Worm (Caenorhabditis elegans) whole organism, young adult: ENCODE results near the gene nhr-120.

ENCODE experiments used
- B0019.2 ChIP-seq: fragments of 200-800 bp; sonication (Bioruptor generic); conservative IDR thresholded peaks from 2 replicates; pipeline ENCODE4 v1.3.6; 2022; ENCODE audit warnings: missing genetic modification reagents, missing genetic modification characterization, missing compliant biosample characterization
- C06A6.2 ChIP-seq: fragments of 200-800 bp; sonication (Bioruptor generic); conservative IDR thresholded peaks from 2 replicates; pipeline ENCODE4 v1.3.6; 2022; ENCODE audit warnings: missing genetic modification characterization, missing compliant biosample characterization
- C17E4.6 ChIP-seq: fragments of 200-800 bp; sonication (Bioruptor generic); IDR thresholded peaks from 2 replicates; pipeline ENCODE4 v1.3.6; 2022; ENCODE audit warnings: missing genetic modification reagents, missing genetic modification characterization, missing compliant biosample characterization
- D2030.7 ChIP-seq: fragments of 200-800 bp; sonication (Bioruptor generic); IDR thresholded peaks from 2 replicates; pipeline ENCODE4 v1.3.6; 2022; ENCODE audit warnings: missing genetic modification reagents, missing genetic modification characterization, missing compliant biosample characterization
- F23B12.7 ChIP-seq: sonication (generic microtip); optimal IDR thresholded peaks from 2 replicates; lab custom pipeline; 2017; ENCODE audit warnings: missing genetic modification characterization, mild to moderate bottlenecking, missing compliant biosample characterization, antibody characterized with exemption, moderate library complexity; ENCODE audit not compliant: insufficient read depth
- F49E8.2 ChIP-seq: sonication (generic microtip); optimal IDR thresholded peaks from 3 replicates; lab custom pipeline; 2017; ENCODE audit warnings: missing genetic modification characterization, mild to moderate bottlenecking, missing compliant biosample characterization, antibody characterized with exemption, moderate library complexity; ENCODE audit not compliant: insufficient read depth
- K11D2.4 ChIP-seq: fragments of 200-800 bp; sonication (Bioruptor generic); IDR thresholded peaks from 2 replicates; pipeline ENCODE4 v1.3.6; 2022; ENCODE audit warnings: missing genetic modification reagents, missing genetic modification characterization, missing compliant biosample characterization
- Y53G8AR.9 ChIP-seq: fragments of 200-800 bp; sonication (Bioruptor generic); conservative IDR thresholded peaks from 2 replicates; pipeline ENCODE4 v1.3.6; 2022; ENCODE audit warnings: missing genetic modification reagents, missing genetic modification characterization, missing compliant biosample characterization
- Y67H2A.10 ChIP-seq: fragments of 200-800 bp; sonication (Bioruptor generic); conservative IDR thresholded peaks from 2 replicates; pipeline ENCODE4 v1.3.6; 2022; ENCODE audit warnings: missing genetic modification reagents, missing genetic modification characterization, missing compliant biosample characterization
- Y95B8A.8 ChIP-seq: fragments of 200-800 bp; sonication (Bioruptor generic); IDR thresholded peaks from 2 replicates; pipeline ENCODE4 v1.3.6; 2022; ENCODE audit warnings: missing genetic modification reagents, missing genetic modification characterization, missing compliant biosample characterization
- akir-1 ChIP-seq: fragments of 200-800 bp; sonication (Bioruptor generic); optimal IDR thresholded peaks from 2 replicates; lab custom pipeline; 2018; ENCODE audit warnings: mild to moderate bottlenecking, missing genetic modification characterization, moderate library complexity, missing compliant biosample characterization
- atf-7 ChIP-seq: sonication (generic microtip); optimal IDR thresholded peaks from 2 replicates; lab custom pipeline; 2017; ENCODE audit warnings: mild to moderate bottlenecking, missing genetic modification characterization, missing compliant biosample characterization
- attf-5 ChIP-seq: fragments of 200-800 bp; sonication (Bioruptor generic); optimal IDR thresholded peaks from 2 replicates; lab custom pipeline; 2018; ENCODE audit warnings: mild to moderate bottlenecking, missing genetic modification characterization, missing compliant biosample characterization
- cebp-1 ChIP-seq, 2 experiments: fragments of 200-800 bp in 1 of 2; sonication (Bioruptor generic) in 1 of 2; sonication (generic microtip) in 1 of 2; IDR thresholded peaks in 1 of 2; optimal IDR thresholded peaks in 1 of 2; 2 replicates each; pipeline versions ENCODE4 v1.3.6 to Lab custom; 2017 to 2022; ENCODE audit warnings: missing compliant biosample characterization in 2 of 2, missing genetic modification characterization in 2 of 2, mild to moderate bottlenecking in 1 of 2, missing genetic modification reagents in 1 of 2, moderate library complexity in 1 of 2
- ceh-40 ChIP-seq: fragments of 200-800 bp; sonication (Bioruptor generic); IDR thresholded peaks from 2 replicates; pipeline ENCODE4 v1.3.6; 2022; ENCODE audit warnings: missing genetic modification characterization, missing compliant biosample characterization
- ceh-58 ChIP-seq: fragments of 200-800 bp; sonication (Bioruptor generic); IDR thresholded peaks from 2 replicates; pipeline ENCODE4 v1.3.6; 2022; ENCODE audit warnings: missing genetic modification characterization, missing compliant biosample characterization
- chd-7 ChIP-seq: sonication (generic microtip); optimal IDR thresholded peaks from 2 replicates; lab custom pipeline; 2016; ENCODE audit warnings: mild to moderate bottlenecking, missing genetic modification characterization, moderate library complexity, missing compliant biosample characterization
- dox-1 ChIP-seq: fragments of 200-800 bp; sonication (Bioruptor generic); IDR thresholded peaks from 2 replicates; pipeline ENCODE4 v1.3.6; 2022; ENCODE audit warnings: missing genetic modification reagents, missing genetic modification characterization, missing compliant biosample characterization
- efl-1 ChIP-seq: fragments of 150-350 bp; optimal IDR thresholded peaks from 2 replicates; lab custom pipeline; 2014; ENCODE audit warnings: missing biosample characterization, missing genetic modification reagents, missing genetic modification characterization
- egl-44 ChIP-seq: fragments of 200-800 bp; sonication (Bioruptor generic); IDR thresholded peaks from 2 replicates; pipeline ENCODE4 v1.3.6; 2022; ENCODE audit warnings: missing genetic modification reagents, missing genetic modification characterization, missing compliant biosample characterization
- egrh-3 ChIP-seq: fragments of 200-800 bp; sonication (Bioruptor generic); IDR thresholded peaks from 2 replicates; pipeline ENCODE4 v1.3.6; 2022; ENCODE audit warnings: missing genetic modification reagents, missing genetic modification characterization, missing compliant biosample characterization
- ekl-4 ChIP-seq: fragments of 200-800 bp; sonication (Bioruptor generic); IDR thresholded peaks from 2 replicates; pipeline ENCODE4 v1.3.6; 2022; ENCODE audit warnings: missing genetic modification reagents, missing genetic modification characterization, missing compliant biosample characterization
- ets-4 ChIP-seq: fragments of 200-800 bp; sonication (Bioruptor generic); optimal IDR thresholded peaks from 2 replicates; lab custom pipeline; 2018; ENCODE audit warnings: mild to moderate bottlenecking, missing genetic modification characterization, missing compliant biosample characterization
- hmg-20 ChIP-seq: fragments of 200-800 bp; sonication (Bioruptor generic); IDR thresholded peaks from 2 replicates; pipeline ENCODE4 v1.3.6; 2022; ENCODE audit warnings: missing genetic modification reagents, missing genetic modification characterization, missing compliant biosample characterization
- hsf-1 ChIP-seq: fragments of 200-800 bp; sonication (Bioruptor generic); IDR thresholded peaks from 2 replicates; pipeline ENCODE4 v1.3.6; 2022; ENCODE audit warnings: missing genetic modification reagents, missing genetic modification characterization, missing compliant biosample characterization
- let-607 ChIP-seq, 2 experiments: fragments of 200-800 bp in 1 of 2; sonication (Bioruptor generic) in 1 of 2; sonication (generic microtip) in 1 of 2; optimal IDR thresholded peaks; 2 replicates each; lab custom pipeline; 2016 to 2018; ENCODE audit warnings: mild to moderate bottlenecking in 2 of 2, missing compliant biosample characterization in 2 of 2, missing genetic modification characterization in 2 of 2, moderate library complexity in 2 of 2, missing genotype in 1 of 2
- lin-26 ChIP-seq: fragments of 200-800 bp; sonication (Bioruptor generic); IDR thresholded peaks from 2 replicates; pipeline ENCODE4 v1.3.6; 2022; ENCODE audit warnings: missing genetic modification reagents, missing genetic modification characterization, missing compliant biosample characterization
- madf-3 ChIP-seq: fragments of 200-800 bp; sonication (Bioruptor generic); IDR thresholded peaks from 2 replicates; pipeline ENCODE4 v1.3.6; 2022; ENCODE audit warnings: missing genetic modification reagents, missing genetic modification characterization, missing compliant biosample characterization
- nfyb-1 ChIP-seq: fragments of 200-800 bp; sonication (Bioruptor generic); IDR thresholded peaks from 2 replicates; pipeline ENCODE4 v1.3.6; 2022; ENCODE audit warnings: missing genetic modification reagents, missing genetic modification characterization, missing compliant biosample characterization
- nhr-179 ChIP-seq: sonication (generic microtip); optimal IDR thresholded peaks from 2 replicates; lab custom pipeline; 2016; ENCODE audit warnings: mild to moderate bottlenecking, missing genetic modification characterization, missing compliant biosample characterization
- nhr-27 ChIP-seq: fragments of 200-800 bp; sonication (Bioruptor generic); optimal IDR thresholded peaks from 2 replicates; lab custom pipeline; 2018; ENCODE audit warnings: mild to moderate bottlenecking, missing genetic modification characterization, moderate library complexity, missing compliant biosample characterization
- nhr-90 ChIP-seq: sonication (generic microtip); optimal IDR thresholded peaks from 2 replicates; lab custom pipeline; 2016; ENCODE audit warnings: missing genotype, mild to moderate bottlenecking, missing genetic modification characterization, missing compliant biosample characterization
- rec-8 ChIP-seq, 2 experiments: sonication (generic microtip); optimal IDR thresholded peaks; 2 replicates each; lab custom pipeline; 2016; ENCODE audit warnings: mild to moderate bottlenecking in 2 of 2, missing genetic modification characterization in 2 of 2, missing genetic modification reagents in 2 of 2, missing genotype in 2 of 2, missing biosample characterization in 1 of 2, missing compliant biosample characterization in 1 of 2, moderate library complexity in 1 of 2
- repo-1 ChIP-seq: sonication (generic microtip); optimal IDR thresholded peaks from 2 replicates; lab custom pipeline; 2017; ENCODE audit warnings: mild to moderate bottlenecking, missing genetic modification characterization, missing compliant biosample characterization
- snpc-1.1 ChIP-seq: sonication (generic microtip); optimal IDR thresholded peaks from 2 replicates; lab custom pipeline; 2017; ENCODE audit warnings: missing genetic modification characterization, mild to moderate bottlenecking, missing compliant biosample characterization, antibody characterized with exemption, moderate library complexity, missing genotype, missing genetic modification reagents; ENCODE audit not compliant: insufficient read depth
- snpc-1.3 ChIP-seq: sonication (generic microtip); optimal IDR thresholded peaks from 2 replicates; lab custom pipeline; 2017; ENCODE audit warnings: missing genetic modification characterization, mild to moderate bottlenecking, missing compliant biosample characterization, antibody characterized with exemption, moderate library complexity, missing genotype, missing genetic modification reagents; ENCODE audit not compliant: insufficient read depth
- snpc-4 ChIP-seq, 5 experiments: fragments of 150-350 bp in 1 of 5; sonication (generic microtip) in 4 of 5; optimal IDR thresholded peaks; 2 replicates each; lab custom pipeline; 2014 to 2018; ENCODE audit warnings: missing genetic modification characterization in 5 of 5, missing biosample characterization in 3 of 5, antibody characterized with exemption in 2 of 5, mild to moderate bottlenecking in 2 of 5, missing compliant biosample characterization in 2 of 5, missing genotype in 2 of 5, moderate library complexity in 2 of 5, missing genetic modification reagents in 1 of 5
- somi-1 ChIP-seq: fragments of 200-800 bp; sonication (Bioruptor generic); optimal IDR thresholded peaks from 2 replicates; lab custom pipeline; 2018; ENCODE audit warnings: mild to moderate bottlenecking, missing genetic modification characterization, missing compliant biosample characterization
- sptf-2 ChIP-seq: fragments of 200-800 bp; sonication (Bioruptor generic); optimal IDR thresholded peaks from 2 replicates; lab custom pipeline; 2018; ENCODE audit warnings: mild to moderate bottlenecking, missing genetic modification characterization, missing compliant biosample characterization
- tbp1 ChIP-seq: fragments of 200-800 bp; sonication (Bioruptor generic); optimal IDR thresholded peaks from 2 replicates; lab custom pipeline; 2018; ENCODE audit warnings: mild to moderate bottlenecking, missing genetic modification characterization, missing compliant biosample characterization
- unc-130 ChIP-seq: sonication (generic microtip); optimal IDR thresholded peaks from 2 replicates; lab custom pipeline; 2016; ENCODE audit warnings: missing genetic modification reagents, missing genetic modification characterization, missing compliant biosample characterization
- zfh-2 ChIP-seq: fragments of 200-800 bp; sonication (Bioruptor generic); conservative IDR thresholded peaks from 2 replicates; pipeline ENCODE4 v1.3.6; 2022; ENCODE audit warnings: missing genetic modification reagents, missing genetic modification characterization, missing compliant biosample characterization
- ztf-22 ChIP-seq: fragments of 200-800 bp; sonication (Bioruptor generic); optimal IDR thresholded peaks from 2 replicates; lab custom pipeline; 2018; ENCODE audit warnings: mild to moderate bottlenecking, missing genetic modification characterization, moderate library complexity, missing compliant biosample characterization

Gene nhr-120

ce11 chrX:6609251-6609650 lies 31.2 kb downstream of the nhr-120 start (continued):
- TF ChIP-seq cebp-1 (GFP tag; IDR thresholded peaks at IDR 0.05; lab: Robert Waterston, UW) (no peak), cebp-1 (tag; optimal IDR thresholded peaks at IDR 0.05; lab: Kevin White, UChicago) (peak; percentile 45), rec-8 (tag; optimal IDR thresholded peaks at IDR 0.05; lab: Kevin White, UChicago) (no peak), snpc-1.1 (tag; lab: Kevin White, UChicago) (no peak), zfh-2 (GFP tag; lab: Robert Waterston, UW) (no peak), Y95B8A.8 (GFP tag; lab: Robert Waterston, UW) (peak; percentile 52; the same call in 1 of the 2 replicates), unc-130 (no peak), ceh-58 (GFP tag; lab: Robert Waterston, UW) (no peak), attf-5 (GFP tag; lab: Kevin White, UChicago) (no peak), akir-1 (GFP tag; lab: Kevin White, UChicago) (no peak), atf-7 (peak; percentile 64), egrh-3 (GFP tag; lab: Robert Waterston, UW) (no peak), snpc-1.3 (tag; lab: Kevin White, UChicago) (no peak), egl-44 (GFP tag; lab: Robert Waterston, UW) (no peak), C06A6.2 (no peak), hmg-20 (GFP tag; lab: Robert Waterston, UW) (0 out of 2 replicates have a peak, but pooled peaks have one; percentile 54), C17E4.6 (GFP tag; lab: Robert Waterston, UW) (no peak), nfyb-1 (no peak), lin-26 (GFP tag; lab: Robert Waterston, UW) (no peak), nhr-179 (no peak), ets-4 (GFP tag; lab: Kevin White, UChicago) (no peak), F23B12.7 (tag; lab: Kevin White, UChicago) (no peak), F49E8.2 (tag; lab: Kevin White, UChicago) (no peak), ekl-4 (GFP tag; lab: Robert Waterston, UW) (peak; percentile 18; the same call in 1 of the 2 replicates), dox-1 (GFP tag; lab: Robert Waterston, UW) (0 out of 2 replicates have a peak, but pooled peaks have one; percentile 5), sptf-2 (GFP tag; lab: Kevin White, UChicago) (no peak), nhr-27 (tag; lab: Kevin White, UChicago) (no peak)

- TF ChIP-seq Y53G8AR.9 (GFP tag; lab: Robert Waterston, UW) (peak; percentile 59), ets-4 (GFP tag; lab: Kevin White, UChicago) (peak; percentile 29), hsf-1 (GFP tag; lab: Robert Waterston, UW) (0 out of 2 replicates have a peak, but pooled peaks have one; percentile 18), repo-1 (tag; lab: Kevin White, UChicago) (peak; percentile 40), let-607 (tag; optimal IDR thresholded peaks at IDR 0.05; lab: Kevin White, UChicago) (peak in 1 of 2 experiments; percentile 41), somi-1 (GFP tag; lab: Kevin White, UChicago) (no peak)
Measured at ce11 chrX:6607599-6607998, 32.8 kb downstream of the nhr-120 start.

ce11 chrX:6606991-6607390 lies 33.4 kb downstream of the nhr-120 start, which contains the start of gene cpr-6:
Gene cpr-6 (plus strand): TSS chrX:6607207.
- TF ChIP-seq ztf-22 (GFP tag; lab: Kevin White, UChicago) (peak; percentile 69), sptf-2 (GFP tag; lab: Kevin White, UChicago) (no peak), nfyb-1 (no peak), Y53G8AR.9 (GFP tag; lab: Robert Waterston, UW) (no peak), tbp1 (GFP tag; lab: Kevin White, UChicago) (peak; percentile 47), D2030.7 (GFP tag; lab: Robert Waterston, UW) (no peak), Y67H2A.10 (GFP tag; lab: Robert Waterston, UW) (no peak), chd-7 (tag; lab: Kevin White, UChicago) (no peak), ceh-40 (no peak), K11D2.4 (GFP tag; lab: Robert Waterston, UW) (no peak), B0019.2 (GFP tag; lab: Robert Waterston, UW) (no peak), madf-3 (GFP tag; lab: Robert Waterston, UW) (no peak), snpc-4 (GFP tag; optimal IDR thresholded peaks at IDR 0.05; lab: Kevin White, UChicago) (no peak), snpc-4 (tag; optimal IDR thresholded peaks at IDR 0.05; lab: Kevin White, UChicago) (peak in 2 of 4 experiments; percentile 1 to 71), nhr-90 (tag; lab: Kevin White, UChicago) (no peak), efl-1 (GFP tag; lab: Kevin White, UChicago) (no peak)
